Fruit fly (Drosophila melanogaster): ENCODE data around the gene CG15536.

DNA sequence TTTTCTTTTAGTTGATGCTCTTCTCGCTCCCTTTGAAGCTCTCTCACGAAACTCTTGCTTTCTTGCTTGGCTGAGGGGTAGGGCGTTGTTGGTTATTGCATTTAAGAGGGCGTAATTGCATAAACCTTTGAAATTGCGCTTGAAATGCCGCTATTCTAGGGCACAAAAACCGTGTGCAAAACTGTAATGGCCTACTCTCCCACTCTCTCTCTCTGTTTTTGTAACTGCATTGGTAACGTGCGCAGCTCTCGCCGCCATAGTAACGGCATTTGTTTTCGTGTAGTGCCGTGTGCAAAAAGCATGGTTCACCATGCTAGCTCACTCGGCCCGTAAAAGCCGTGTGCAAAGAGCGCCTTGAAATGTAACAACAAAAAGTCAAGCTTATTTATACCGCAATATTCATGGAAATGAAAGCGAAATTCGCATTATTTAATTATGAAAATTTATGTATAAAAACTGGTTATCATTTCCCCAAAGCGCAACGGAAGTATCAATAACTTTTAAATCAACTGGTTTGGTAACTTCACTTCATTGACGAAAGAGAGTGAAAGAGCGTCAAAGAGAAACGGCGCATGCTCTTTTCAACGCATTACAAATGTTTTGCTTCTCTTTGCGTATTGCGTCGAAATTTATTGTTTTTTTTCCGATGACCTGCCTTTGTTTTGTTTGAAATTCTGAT lies 38.1 kb downstream of the CG15536 start:
- TF ChIP-seq CG17806 (tag; optimal IDR thresholded peaks at IDR 0.05) (no peak), CG9948 (tag; optimal IDR thresholded peaks at IDR 0.05) (no peak), CG12605 (GFP tag; IDR thresholded peaks at IDR 0.05) (no peak; the same call in 1 of the 2 replicates), Snoo (tag; optimal IDR thresholded peaks at IDR 0.05) (no peak), Ets98B (GFP tag; IDR thresholded peaks at IDR 0.05) (peak; percentile 46), CG15710 (tag; optimal IDR thresholded peaks at IDR 0.05) (no peak), rn (GFP tag; IDR thresholded peaks at IDR 0.05) (no peak), CG10348 (GFP tag; IDR thresholded peaks at IDR 0.05) (no peak), CG8159 (tag; optimal IDR thresholded peaks at IDR 0.05) (peak; percentile 15), CG32121 (GFP tag; IDR thresholded peaks at IDR 0.05) (no peak), CG14655 (GFP tag; optimal IDR thresholded peaks at IDR 0.05) (no peak), gl (tag; optimal IDR thresholded peaks at IDR 0.05) (no peak), CG34367 (tag; optimal IDR thresholded peaks at IDR 0.05) (no peak), CG4496 (GFP tag; IDR thresholded peaks at IDR 0.05) (peak; percentile 89)
